Worm (Caenorhabditis elegans) whole organism, late embryonic: ENCODE measurements around the gene srt-52.

Experiments
- T23F11.4 ChIP-seq: fragments of 200-800 bp; sonication (Bioruptor generic); optimal IDR thresholded peaks from 2 replicates; lab custom pipeline; 2018; ENCODE audit warnings: mild to moderate bottlenecking, missing genetic modification characterization, missing compliant biosample characterization
- elt-2 ChIP-seq: sonication (generic microtip); optimal IDR thresholded peaks from 2 replicates; lab custom pipeline; 2016; ENCODE audit warnings: missing genetic modification reagents, missing genetic modification characterization, missing compliant biosample characterization
- fkh-6 ChIP-seq: sonication (generic microtip); optimal IDR thresholded peaks from 2 replicates; lab custom pipeline; 2016; ENCODE audit warnings: missing genetic modification characterization, missing compliant biosample characterization
- hlh-13 ChIP-seq: fragments of 200-800 bp; sonication (Bioruptor generic); optimal IDR thresholded peaks from 2 replicates; lab custom pipeline; 2018; ENCODE audit warnings: mild to moderate bottlenecking, missing genetic modification characterization, missing compliant biosample characterization
- hlh-30 ChIP-seq: sonication (generic microtip); optimal IDR thresholded peaks from 2 replicates; lab custom pipeline; 2017; ENCODE audit warnings: antibody characterized with exemption, missing genetic modification characterization, missing compliant biosample characterization; ENCODE audit not compliant: insufficient read depth
- nfya-1 ChIP-seq: sonication (generic microtip); optimal IDR thresholded peaks from 2 replicates; lab custom pipeline; 2017; ENCODE audit warnings: missing genetic modification characterization, mild to moderate bottlenecking, missing compliant biosample characterization, antibody characterized with exemption, moderate library complexity
- nhr-11 ChIP-seq: fragments of 150-350 bp; optimal IDR thresholded peaks from 2 replicates; lab custom pipeline; 2014; ENCODE audit warnings: missing biosample characterization, missing genetic modification characterization
- pqm-1 ChIP-seq: sonication (generic microtip); optimal IDR thresholded peaks from 2 replicates; lab custom pipeline; 2016; ENCODE audit warnings: missing genetic modification characterization, missing compliant biosample characterization
- ttx-3 ChIP-seq: sonication (generic microtip); optimal IDR thresholded peaks from 2 replicates; lab custom pipeline; 2016; ENCODE audit warnings: missing genetic modification reagents, missing genetic modification characterization, missing compliant biosample characterization
- unc-42 ChIP-seq: sonication (generic microtip); optimal IDR thresholded peaks from 2 replicates; lab custom pipeline; 2016; ENCODE audit warnings: missing genotype, missing genetic modification characterization, missing compliant biosample characterization
- unc-86 ChIP-seq: sonication (generic microtip); optimal IDR thresholded peaks from 2 replicates; lab custom pipeline; 2016; ENCODE audit warnings: missing genetic modification characterization, missing compliant biosample characterization

ce11 chrV:28270-28669, 27.6 kb downstream of the srt-52 start:
- TF ChIP-seq fkh-6 (tag; lab: Kevin White, UChicago) (no peak), unc-42 (no peak), ttx-3 (no peak), elt-2 (no peak), nfya-1 (no peak), hlh-13 (GFP tag; lab: Kevin White, UChicago) (no peak), unc-86 (tag; lab: Kevin White, UChicago) (no peak), nhr-11 (no peak), hlh-30 (tag; lab: Kevin White, UChicago) (no peak), T23F11.4 (GFP tag; lab: Kevin White, UChicago) (no peak), pqm-1 (tag; lab: Kevin White, UChicago) (no peak)
